Worm (Caenorhabditis elegans) whole organism, L1 larva: Measurements from ENCODE around the gene lbp-9.

Experiments
- aly-2 ChIP-seq: fragments of 150-350 bp; optimal IDR thresholded peaks from 2 replicates; lab custom pipeline; 2014; ENCODE audit warnings: missing biosample characterization, missing genetic modification characterization
- blmp-1 ChIP-seq: fragments of 150-350 bp; optimal IDR thresholded peaks from 2 replicates; lab custom pipeline; 2014; ENCODE audit warnings: missing biosample characterization, missing genetic modification characterization
- ces-1 ChIP-seq: fragments of 150-350 bp; optimal IDR thresholded peaks from 2 replicates; lab custom pipeline; 2014; ENCODE audit warnings: missing biosample characterization, missing genetic modification reagents, missing genetic modification characterization
- egl-13 ChIP-seq: sonication (generic microtip); optimal IDR thresholded peaks from 2 replicates; lab custom pipeline; 2016; ENCODE audit warnings: missing genotype, missing genetic modification reagents, missing genetic modification characterization, missing compliant biosample characterization
- jun-1 ChIP-seq: fragments of 150-350 bp; optimal IDR thresholded peaks from 2 replicates; lab custom pipeline; 2014; ENCODE audit warnings: missing biosample characterization, missing genetic modification reagents, missing genetic modification characterization
- lin-13 ChIP-seq: fragments of 150-350 bp; optimal IDR thresholded peaks from 2 replicates; lab custom pipeline; 2014; ENCODE audit warnings: missing biosample characterization, missing genetic modification reagents, missing genetic modification characterization
- lin-35 ChIP-seq, 2 experiments: fragments of 150-350 bp; optimal IDR thresholded peaks; 2 replicates each; lab custom pipeline; 2014; ENCODE audit warnings: missing biosample characterization in 2 of 2, missing genetic modification characterization in 2 of 2, missing genetic modification reagents in 2 of 2
- lir-3 ChIP-seq: sonication (generic microtip); optimal IDR thresholded peaks from 2 replicates; lab custom pipeline; 2016; ENCODE audit warnings: mild to moderate bottlenecking, missing genetic modification characterization, moderate library complexity, missing compliant biosample characterization; ENCODE audit not compliant: poor library complexity
- nhr-11 ChIP-seq: fragments of 150-350 bp; optimal IDR thresholded peaks from 2 replicates; lab custom pipeline; 2014; ENCODE audit warnings: missing biosample characterization, missing genetic modification characterization
- nhr-237 ChIP-seq: fragments of 150-350 bp; optimal IDR thresholded peaks from 2 replicates; lab custom pipeline; 2014; ENCODE audit warnings: missing biosample characterization, missing genetic modification characterization
- pqm-1 ChIP-seq: sonication (generic microtip); optimal IDR thresholded peaks from 3 replicates; lab custom pipeline; 2017; ENCODE audit warnings: missing biosample characterization, missing genetic modification characterization
- unc-98 ChIP-seq: fragments of 200-800 bp; sonication (Bioruptor generic); IDR thresholded peaks from 2 replicates; pipeline ENCODE4 v1.3.6; 2022; ENCODE audit warnings: missing genetic modification characterization, missing compliant biosample characterization

DNA sequence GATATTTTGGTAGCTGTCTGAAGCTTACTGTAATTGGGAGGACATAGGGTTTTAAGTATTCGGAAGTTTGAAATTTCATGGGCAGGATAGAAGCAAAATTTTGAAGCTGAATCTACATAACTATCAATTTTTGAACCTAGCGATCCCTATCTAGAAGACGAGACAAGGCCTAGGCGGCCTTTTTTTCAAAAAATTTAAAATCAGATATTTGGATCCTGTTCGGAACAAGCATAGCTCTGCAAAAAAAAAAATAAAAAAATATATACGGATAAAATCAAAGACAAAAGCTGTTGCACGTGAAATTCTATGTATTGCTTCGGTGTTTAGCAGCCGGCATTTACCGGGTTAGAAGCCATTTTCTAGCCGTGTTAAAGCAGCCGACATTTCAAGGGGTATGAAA, 27.0 kb downstream of the lbp-9 start, which contains the start of gene F36F12.2:
- TF ChIP-seq ces-1 (no peak), nhr-11 (tag; lab: Kevin White, UChicago) (no peak), unc-98 (GFP tag; lab: Robert Waterston, UW) (no peak), egl-13 (tag; lab: Kevin White, UChicago) (no peak), pqm-1 (no peak), lin-13 (GFP tag; lab: Kevin White, UChicago) (no peak), blmp-1 (tag; lab: Kevin White, UChicago) (no peak), nhr-237 (no peak), lir-3 (no peak), lin-35 (GFP tag; optimal IDR thresholded peaks at IDR 0.05; lab: Kevin White, UChicago) (no peak), aly-2 (tag; lab: Kevin White, UChicago) (no peak), jun-1 (no peak)
